ENCODE assay signal across 1 fruit fly cellular context in the genomic region with DNA sequence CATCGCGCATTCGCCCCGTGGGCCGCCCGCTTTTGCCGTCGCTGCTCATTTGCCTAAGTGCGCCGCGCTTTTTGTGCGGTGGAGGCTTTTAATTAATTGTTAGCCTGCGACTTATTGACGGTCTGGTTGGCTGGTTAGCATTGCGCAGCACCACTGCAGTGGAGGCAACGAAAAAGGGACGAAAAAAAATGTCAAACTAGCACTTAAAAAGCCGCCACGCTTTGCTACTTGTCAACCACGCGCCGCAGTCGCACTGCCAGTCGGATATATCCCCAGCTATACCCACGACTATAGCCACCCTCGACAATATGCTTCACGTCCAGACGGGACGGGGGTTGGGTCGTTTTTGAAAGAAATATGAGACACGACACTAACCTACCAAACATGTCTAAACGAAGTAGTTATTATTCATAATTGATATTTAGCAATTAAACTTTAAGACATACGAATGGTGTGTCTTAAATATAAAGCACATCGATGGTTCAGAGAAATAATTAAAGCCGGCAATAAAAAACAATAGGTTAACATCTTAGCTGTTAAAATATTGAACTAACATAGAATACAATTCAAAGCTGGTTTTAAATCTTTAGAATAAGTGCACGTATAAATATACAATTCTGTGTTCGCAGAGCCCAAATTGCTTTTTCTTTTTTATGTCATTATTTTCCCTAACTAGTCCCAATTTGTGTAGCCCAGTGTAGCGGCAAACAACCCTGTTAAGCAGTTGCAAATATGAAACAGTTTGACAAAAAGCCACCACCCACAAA.
TF ChIP-seq lines count a peak whose summit lies in the region.

No protein-coding gene starts in this region.

TF ChIP-seq in whole organism, embryonic, 481 proteins besides CTCF, POLR2A, EP300 and RAD21 (continued from another document and continues in another):
- TF ChIP-seq lmd (GFP tag; IDR thresholded peaks at IDR 0.05; lab: Robert Waterston, UW) (no peak; the same call in 1 of the 2 replicates), CG11398 (GFP tag; optimal IDR thresholded peaks at IDR 0.05; lab: Kevin White, UChicago) (no peak), CG3995 (GFP tag; optimal IDR thresholded peaks at IDR 0.05; lab: Kevin White, UChicago) (no peak), CG2199 (GFP tag; IDR thresholded peaks at IDR 0.05; lab: Robert Waterston, UW) (no peak), CG11093 (GFP tag; IDR thresholded peaks at IDR 0.05; lab: Robert Waterston, UW) (no peak), Doc3 (GFP tag; IDR thresholded peaks at IDR 0.05; lab: Robert Waterston, UW; ENCODE audit: partially characterized antibody) (no peak), Blimp-1 (GFP tag; optimal IDR thresholded peaks at IDR 0.05; lab: Kevin White, UChicago) (peak; percentile 56), CG9437 (GFP tag; optimal IDR thresholded peaks at IDR 0.05; lab: Kevin White, UChicago) (peak; percentile 22), Ets97D (GFP tag; optimal IDR thresholded peaks at IDR 0.05; lab: Kevin White, UChicago) (no peak), ac (GFP tag; optimal IDR thresholded peaks at IDR 0.05; lab: Kevin White, UChicago) (no peak), Awh (GFP tag; IDR thresholded peaks at IDR 0.05; lab: Robert Waterston, UW) (no peak), Sox100B (GFP tag; optimal IDR thresholded peaks at IDR 0.05; lab: Kevin White, UChicago) (peak; percentile 68), Dref (GFP tag; IDR thresholded peaks at IDR 0.05; lab: Robert Waterston, UW) (no peak), HLHmδ (GFP tag; optimal IDR thresholded peaks at IDR 0.05; lab: Kevin White, UChicago) (no peak), otp (GFP tag; IDR thresholded peaks at IDR 0.05; lab: Robert Waterston, UW) (no peak), Hmr (GFP tag; optimal IDR thresholded peaks at IDR 0.05; lab: Kevin White, UChicago) (no peak), amos (GFP tag; IDR thresholded peaks at IDR 0.05; lab: Robert Waterston, UW; ENCODE audit: partially characterized antibody) (no peak), psq (GFP tag; optimal IDR thresholded peaks at IDR 0.05; lab: Kevin White, UChicago) (no peak), Bteb2 (GFP tag; optimal IDR thresholded peaks at IDR 0.05; lab: Kevin White, UChicago) (no peak), Aef1 (GFP tag; IDR thresholded peaks at IDR 0.05; lab: Robert Waterston, UW) (no peak), CG11696 (GFP tag; IDR thresholded peaks at IDR 0.05; lab: Robert Waterston, UW) (no peak), Max (GFP tag; optimal IDR thresholded peaks at IDR 0.05; lab: Kevin White, UChicago) (no peak), HHEX (GFP tag; optimal IDR thresholded peaks at IDR 0.05; lab: Kevin White, UChicago) (peak; percentile 10), peb (GFP tag; IDR thresholded peaks at IDR 0.05; lab: Robert Waterston, UW) (no peak), CG8290 (GFP tag; optimal IDR thresholded peaks at IDR 0.05; lab: Kevin White, UChicago) (peak; percentile 0), CG8290 (tag; optimal IDR thresholded peaks at IDR 0.05; lab: Kevin White, UChicago) (no peak), Ets65A (GFP tag; lab: Kevin White, UChicago) (no peak), CG8944 (GFP tag; optimal IDR thresholded peaks at IDR 0.05; lab: Kevin White, UChicago) (no peak), E2f1 (GFP tag; IDR thresholded peaks at IDR 0.05; lab: Robert Waterston, UW) (no peak), lab (GFP tag; optimal IDR thresholded peaks at IDR 0.05; lab: Kevin White, UChicago) (peak; percentile 32), oc (tag; optimal IDR thresholded peaks at IDR 0.05; lab: Kevin White, UChicago) (no peak), dm (GFP tag; optimal IDR thresholded peaks at IDR 0.05; lab: Kevin White, UChicago) (no peak), CG13624 (GFP tag; optimal IDR thresholded peaks at IDR 0.05; lab: Kevin White, UChicago) (no peak), CG8359 (GFP tag; optimal IDR thresholded peaks at IDR 0.05; lab: Kevin White, UChicago; ENCODE audit: borderline replicate concordance) (no peak), sqz (GFP tag; optimal IDR thresholded peaks at IDR 0.05; lab: Kevin White, UChicago) (peak; percentile 23), pzg (GFP tag; optimal IDR thresholded peaks at IDR 0.05; lab: Kevin White, UChicago) (no peak), Pdp1 (GFP tag; optimal IDR thresholded peaks at IDR 0.05; lab: Kevin White, UChicago) (no peak), zfh2 (GFP tag; optimal IDR thresholded peaks at IDR 0.05; lab: Kevin White, UChicago) (no peak), CG11456 (GFP tag; IDR thresholded peaks at IDR 0.05; lab: Robert Waterston, UW) (no peak), CG17328 (GFP tag; IDR thresholded peaks at IDR 0.05; lab: Robert Waterston, UW) (no peak), Myb (GFP tag; optimal IDR thresholded peaks at IDR 0.05; lab: Kevin White, UChicago) (no peak), CG18011 (GFP tag; optimal IDR thresholded peaks at IDR 0.05; lab: Kevin White, UChicago) (no peak), gcm (GFP tag; optimal IDR thresholded peaks at IDR 0.05; lab: Kevin White, UChicago) (peak; percentile 16), usp (GFP tag; optimal IDR thresholded peaks at IDR 0.05; lab: Kevin White, UChicago) (no peak), Camta (GFP tag; optimal IDR thresholded peaks at IDR 0.05; lab: Kevin White, UChicago) (no peak), E2f2 (GFP tag; IDR thresholded peaks at IDR 0.05; lab: Robert Waterston, UW) (no peak), Tbp (GFP tag; optimal IDR thresholded peaks at IDR 0.05; lab: Kevin White, UChicago) (no peak), CG6683 (GFP tag; optimal IDR thresholded peaks at IDR 0.05; lab: Kevin White, UChicago) (no peak), CG31441 (GFP tag; IDR thresholded peaks at IDR 0.05; lab: Robert Waterston, UW) (peak; percentile 53; the same call in 1 of the 2 replicates), sens-2 (GFP tag; IDR thresholded peaks at IDR 0.05; lab: Robert Waterston, UW) (no peak), CG2875 (GFP tag; optimal IDR thresholded peaks at IDR 0.05; lab: Kevin White, UChicago) (peak; percentile 58), Oli (tag; optimal IDR thresholded peaks at IDR 0.05; lab: Kevin White, UChicago) (peak; percentile 60), ssp (GFP tag; IDR thresholded peaks at IDR 0.05; lab: Robert Waterston, UW) (no peak), Scr (GFP tag; IDR thresholded peaks at IDR 0.05; lab: Robert Waterston, UW; ENCODE audit: partially characterized antibody) (no peak), CG12659 (GFP tag; optimal IDR thresholded peaks at IDR 0.05; lab: Kevin White, UChicago) (peak; percentile 66), disco-r (GFP tag; optimal IDR thresholded peaks at IDR 0.05; lab: Kevin White, UChicago) (no peak), sug (tag; optimal IDR thresholded peaks at IDR 0.05; lab: Kevin White, UChicago) (no peak), CG2712 (tag; optimal IDR thresholded peaks at IDR 0.05; lab: Kevin White, UChicago) (peak; percentile 68), jigr1 (GFP tag; IDR thresholded peaks at IDR 0.05; lab: Robert Waterston, UW) (no peak), CG6765 (GFP tag; optimal IDR thresholded peaks at IDR 0.05; lab: Kevin White, UChicago) (no peak), CG7271 (tag; optimal IDR thresholded peaks at IDR 0.05; lab: Kevin White, UChicago) (no peak), CG9797 (GFP tag; optimal IDR thresholded peaks at IDR 0.05; lab: Kevin White, UChicago) (no peak), toy (GFP tag; IDR thresholded peaks at IDR 0.05; lab: Robert Waterston, UW) (no peak), CG6254 (GFP tag; optimal IDR thresholded peaks at IDR 0.05; lab: Kevin White, UChicago) (peak; percentile 6), CG11085 (GFP tag; IDR thresholded peaks at IDR 0.05; lab: Robert Waterston, UW) (no peak), CG2678 (tag; optimal IDR thresholded peaks at IDR 0.05; lab: Kevin White, UChicago) (peak; percentile 67), CG18619 (GFP tag; optimal IDR thresholded peaks at IDR 0.05; lab: Kevin White, UChicago) (peak; percentile 49), CG11695 (GFP tag; IDR thresholded peaks at IDR 0.05; lab: Robert Waterston, UW) (no peak), slp2 (GFP tag; optimal IDR thresholded peaks at IDR 0.05; lab: Kevin White, UChicago) (no peak), twi (tag; optimal IDR thresholded peaks at IDR 0.05; lab: Kevin White, UChicago) (no peak), CG8924 (tag; optimal IDR thresholded peaks at IDR 0.05; lab: Kevin White, UChicago) (peak; percentile 63), Opbp (GFP tag; IDR thresholded peaks at IDR 0.05; lab: Robert Waterston, UW; ENCODE audit: partially characterized antibody) (no peak), CG16813 (GFP tag; IDR thresholded peaks at IDR 0.05; lab: Robert Waterston, UW; ENCODE audit: partially characterized antibody) (peak; percentile 46; the same call in 1 of the 3 replicates), Fer3 (tag; optimal IDR thresholded peaks at IDR 0.05; lab: Kevin White, UChicago) (no peak), Mes4 (GFP tag; optimal IDR thresholded peaks at IDR 0.05; lab: Kevin White, UChicago) (peak; percentile 24), ato (GFP tag; IDR thresholded peaks at IDR 0.05; lab: Robert Waterston, UW; ENCODE audit: partially characterized antibody) (no peak), CG7556 (GFP tag; optimal IDR thresholded peaks at IDR 0.05; lab: Kevin White, UChicago) (peak; percentile 72), z (GFP tag; IDR thresholded peaks at IDR 0.05; lab: Robert Waterston, UW) (no peak), dmrt99B (tag; optimal IDR thresholded peaks at IDR 0.05; lab: Kevin White, UChicago) (peak; percentile 66), BtbVII (GFP tag; optimal IDR thresholded peaks at IDR 0.05; lab: Kevin White, UChicago) (no peak), CG14860 (GFP tag; IDR thresholded peaks at IDR 0.05; lab: Robert Waterston, UW; ENCODE audit: partially characterized antibody) (no peak), lbe (GFP tag; optimal IDR thresholded peaks at IDR 0.05; lab: Kevin White, UChicago) (no peak), CG10654 (GFP tag; optimal IDR thresholded peaks at IDR 0.05; lab: Kevin White, UChicago) (no peak), esg (GFP tag; conservative IDR thresholded peaks at IDR 0.05; lab: Robert Waterston, UW) (no peak), eyg (GFP tag; optimal IDR thresholded peaks at IDR 0.05; lab: Kevin White, UChicago) (no peak), tin (GFP tag; optimal IDR thresholded peaks at IDR 0.05; lab: Kevin White, UChicago) (no peak), CG16863 (GFP tag; optimal IDR thresholded peaks at IDR 0.05; lab: Kevin White, UChicago) (no peak), HLH54F (GFP tag; optimal IDR thresholded peaks at IDR 0.05; lab: Kevin White, UChicago) (peak; percentile 38), zen2 (GFP tag; IDR thresholded peaks at IDR 0.05; lab: Robert Waterston, UW; ENCODE audit: partially characterized antibody) (no peak), CG10543 (GFP tag; optimal IDR thresholded peaks at IDR 0.05; lab: Kevin White, UChicago) (no peak), CG17186 (GFP tag; optimal IDR thresholded peaks at IDR 0.05; lab: Kevin White, UChicago) (no peak), Dip2 (GFP tag; IDR thresholded peaks at IDR 0.05; lab: Robert Waterston, UW) (no peak), nom (GFP tag; optimal IDR thresholded peaks at IDR 0.05; lab: Kevin White, UChicago) (no peak), MESR4 (GFP tag; optimal IDR thresholded peaks at IDR 0.05; lab: Kevin White, UChicago) (no peak), mam (GFP tag; optimal IDR thresholded peaks at IDR 0.05; lab: Kevin White, UChicago) (no peak), CG33557 (GFP tag; optimal IDR thresholded peaks at IDR 0.05; lab: Kevin White, UChicago) (peak; percentile 44), CG9727 (GFP tag; optimal IDR thresholded peaks at IDR 0.05; lab: Kevin White, UChicago) (peak; percentile 49), cas (GFP tag; IDR thresholded peaks at IDR 0.05; lab: Robert Waterston, UW) (no peak), Elba2 (GFP tag; optimal IDR thresholded peaks at IDR 0.05; lab: Kevin White, UChicago) (no peak), kay (GFP tag; optimal IDR thresholded peaks at IDR 0.05; lab: Kevin White, UChicago) (no peak), Ravus (GFP tag; IDR thresholded peaks at IDR 0.05; lab: Robert Waterston, UW) (no peak), CG43689 (GFP tag; IDR thresholded peaks at IDR 0.05; lab: Robert Waterston, UW) (no peak), Dfd (GFP tag; optimal IDR thresholded peaks at IDR 0.05; lab: Kevin White, UChicago) (no peak), salm (tag; optimal IDR thresholded peaks at IDR 0.05; lab: Kevin White, UChicago) (no peak), Sry-β (GFP tag; optimal IDR thresholded peaks at IDR 0.05; lab: Kevin White, UChicago) (no peak), CG30431 (GFP tag; optimal IDR thresholded peaks at IDR 0.05; lab: Kevin White, UChicago) (no peak), CG7357 (GFP tag; IDR thresholded peaks at IDR 0.05; lab: Robert Waterston, UW) (no peak), H2.0 (GFP tag; IDR thresholded peaks at IDR 0.05; lab: Robert Waterston, UW) (no peak), Taf1 (GFP tag; IDR thresholded peaks at IDR 0.05; lab: Robert Waterston, UW) (no peak), jumu (GFP tag; optimal IDR thresholded peaks at IDR 0.05; lab: Kevin White, UChicago) (no peak), prd (optimal IDR thresholded peaks at IDR 0.05; lab: Kevin White, UChicago) (no peak), prd (GFP tag; IDR thresholded peaks at IDR 0.05; lab: Robert Waterston, UW) (no peak), CG12104 (GFP tag; optimal IDR thresholded peaks at IDR 0.05; lab: Kevin White, UChicago) (no peak), CG4854 (GFP tag; optimal IDR thresholded peaks at IDR 0.05; lab: Kevin White, UChicago) (no peak), pan (optimal IDR thresholded peaks at IDR 0.05; lab: Kevin White, UChicago) (no peak), pan (GFP tag; optimal IDR thresholded peaks at IDR 0.05 in 1 of 2, IDR thresholded peaks at IDR 0.05 in 1 of 2) (no peak), slou (GFP tag; optimal IDR thresholded peaks at IDR 0.05; lab: Kevin White, UChicago) (no peak), pfk (GFP tag; optimal IDR thresholded peaks at IDR 0.05; lab: Kevin White, UChicago) (no peak), CG17912 (GFP tag; optimal IDR thresholded peaks at IDR 0.05; lab: Kevin White, UChicago) (no peak), Hey (tag; optimal IDR thresholded peaks at IDR 0.05; lab: Kevin White, UChicago) (peak; percentile 59), CHES-1-like (GFP tag; optimal IDR thresholded peaks at IDR 0.05; lab: Kevin White, UChicago) (no peak), Hr3 (GFP tag; optimal IDR thresholded peaks at IDR 0.05; lab: Kevin White, UChicago) (no peak), Fer2 (tag; optimal IDR thresholded peaks at IDR 0.05; lab: Kevin White, UChicago) (no peak), CG13123 (GFP tag; optimal IDR thresholded peaks at IDR 0.05; lab: Kevin White, UChicago) (no peak), Rx (GFP tag; IDR thresholded peaks at IDR 0.05; lab: Robert Waterston, UW) (no peak), CG1233 (GFP tag; optimal IDR thresholded peaks at IDR 0.05; lab: Kevin White, UChicago) (no peak), gt (GFP tag; IDR thresholded peaks at IDR 0.05; lab: Robert Waterston, UW) (no peak), CG18262 (tag; optimal IDR thresholded peaks at IDR 0.05; lab: Kevin White, UChicago) (peak; percentile 81), CG12299 (tag; optimal IDR thresholded peaks at IDR 0.05; lab: Kevin White, UChicago) (no peak)
